Worm (Caenorhabditis elegans) whole organism, L3 larva: Measurements from ENCODE around the gene skat-1.

Experiments used
- aly-2 ChIP-seq: fragments of 150-350 bp; optimal IDR thresholded peaks from 2 replicates; lab custom pipeline; 2014; ENCODE audit warnings: missing biosample characterization, missing genetic modification characterization
- ceh-28 ChIP-seq: fragments of 150-350 bp; optimal IDR thresholded peaks from 2 replicates; lab custom pipeline; 2014; ENCODE audit warnings: missing biosample characterization, missing genetic modification reagents, missing genetic modification characterization
- ceh-82 ChIP-seq: fragments of 150-350 bp; optimal IDR thresholded peaks from 2 replicates; lab custom pipeline; 2014; ENCODE audit warnings: missing biosample characterization, missing genetic modification characterization
- egl-27 ChIP-seq: sonication (generic microtip); optimal IDR thresholded peaks from 4 replicates; lab custom pipeline; 2017; ENCODE audit warnings: missing biosample characterization, missing genetic modification reagents, missing genetic modification characterization
- egl-5 ChIP-seq: fragments of 150-350 bp; optimal IDR thresholded peaks from 2 replicates; lab custom pipeline; 2017; ENCODE audit warnings: missing biosample characterization, missing genetic modification reagents, missing genetic modification characterization, inconsistent platforms
- elt-1 ChIP-seq: fragments of 150-350 bp; optimal IDR thresholded peaks from 2 replicates; lab custom pipeline; 2014; ENCODE audit warnings: missing biosample characterization, missing genetic modification characterization
- elt-2 ChIP-seq: sonication (generic microtip); optimal IDR thresholded peaks from 2 replicates; lab custom pipeline; 2016; ENCODE audit warnings: missing genetic modification reagents, mild to moderate bottlenecking, missing genetic modification characterization, missing compliant biosample characterization
- eor-1 ChIP-seq, 2 experiments: fragments of 150-350 bp; optimal IDR thresholded peaks; 2 replicates each; lab custom pipeline; 2014 to 2018; ENCODE audit warnings: missing biosample characterization in 2 of 2, missing genetic modification characterization in 2 of 2
- fkh-2 ChIP-seq: fragments of 150-350 bp; optimal IDR thresholded peaks from 2 replicates; lab custom pipeline; 2014; ENCODE audit warnings: missing biosample characterization, missing genetic modification reagents, missing genetic modification characterization
- jun-1 ChIP-seq: fragments of 150-350 bp; optimal IDR thresholded peaks from 2 replicates; lab custom pipeline; 2014; ENCODE audit warnings: missing biosample characterization, missing genetic modification reagents, missing genetic modification characterization
- lin-15B ChIP-seq: fragments of 150-350 bp; optimal IDR thresholded peaks from 2 replicates; lab custom pipeline; 2014; ENCODE audit warnings: missing biosample characterization, missing genetic modification characterization
- lin-39 ChIP-seq: fragments of 150-350 bp; optimal IDR thresholded peaks from 2 replicates; lab custom pipeline; 2018; ENCODE audit warnings: missing biosample characterization, missing genetic modification reagents, missing genetic modification characterization
- lsy-12 ChIP-seq: sonication (generic microtip); optimal IDR thresholded peaks from 2 replicates; lab custom pipeline; 2016; ENCODE audit warnings: mild to moderate bottlenecking, missing genetic modification characterization, missing compliant biosample characterization
- mml-1 ChIP-seq: fragments of 150-350 bp; sonication (generic microtip); optimal IDR thresholded peaks from 3 replicates; lab custom pipeline; 2014; ENCODE audit warnings: missing biosample characterization, missing genetic modification characterization
- nfya-1 ChIP-seq: sonication (generic microtip); optimal IDR thresholded peaks from 2 replicates; lab custom pipeline; 2017; ENCODE audit warnings: missing genetic modification characterization, mild to moderate bottlenecking, missing compliant biosample characterization, antibody characterized with exemption, moderate library complexity; ENCODE audit not compliant: insufficient read depth
- nhr-11 ChIP-seq: fragments of 150-350 bp; optimal IDR thresholded peaks from 2 replicates; lab custom pipeline; 2014; ENCODE audit warnings: missing biosample characterization, missing genetic modification characterization
- nhr-12 ChIP-seq: fragments of 150-350 bp; optimal IDR thresholded peaks from 2 replicates; lab custom pipeline; 2014; ENCODE audit warnings: missing biosample characterization, missing genetic modification characterization
- nhr-23 ChIP-seq: fragments of 150-350 bp; optimal IDR thresholded peaks from 2 replicates; lab custom pipeline; 2014; ENCODE audit warnings: missing biosample characterization, missing genetic modification reagents, missing genetic modification characterization
- nhr-237 ChIP-seq: fragments of 150-350 bp; optimal IDR thresholded peaks from 2 replicates; lab custom pipeline; 2014; ENCODE audit warnings: missing biosample characterization, missing genetic modification characterization
- nhr-25 ChIP-seq: sonication (generic microtip); optimal IDR thresholded peaks from 2 replicates; lab custom pipeline; 2017; ENCODE audit warnings: missing biosample characterization, missing genetic modification characterization
- nhr-28 ChIP-seq: fragments of 150-350 bp; optimal IDR thresholded peaks from 2 replicates; lab custom pipeline; 2014; ENCODE audit warnings: missing biosample characterization, missing genetic modification characterization
- nhr-43 ChIP-seq: sonication (generic microtip); optimal IDR thresholded peaks from 2 replicates; lab custom pipeline; 2016; ENCODE audit warnings: mild to moderate bottlenecking, missing genetic modification characterization, missing compliant biosample characterization; ENCODE audit not compliant: poor library complexity, severe bottlenecking
- nhr-76 ChIP-seq: fragments of 150-350 bp; sonication (generic microtip); optimal IDR thresholded peaks from 5 replicates; lab custom pipeline; 2014; ENCODE audit warnings: missing biosample characterization, missing genetic modification characterization
- pha-4 ChIP-seq: fragments of 150-350 bp; optimal IDR thresholded peaks from 2 replicates; lab custom pipeline; 2014; ENCODE audit warnings: missing biosample characterization, missing genetic modification reagents, missing genetic modification characterization
- pqm-1 ChIP-seq: fragments of 150-350 bp; optimal IDR thresholded peaks from 2 replicates; lab custom pipeline; 2017; ENCODE audit warnings: missing biosample characterization, missing genetic modification characterization, inconsistent platforms
- sea-2 ChIP-seq: fragments of 150-350 bp; sonication (generic microtip); optimal IDR thresholded peaks from 4 replicates; lab custom pipeline; 2014; ENCODE audit warnings: missing biosample characterization, missing genetic modification reagents, missing genetic modification characterization
- skn-1 ChIP-seq: fragments of 150-350 bp; optimal IDR thresholded peaks from 2 replicates; lab custom pipeline; 2014; ENCODE audit warnings: missing biosample characterization, missing genetic modification characterization
- unc-39 ChIP-seq: sonication (generic microtip); optimal IDR thresholded peaks from 4 replicates; lab custom pipeline; 2017; ENCODE audit warnings: missing biosample characterization, missing genetic modification characterization
- unc-62 ChIP-seq: fragments of 150-350 bp; sonication (generic microtip); optimal IDR thresholded peaks from 4 replicates; lab custom pipeline; 2014; ENCODE audit warnings: missing biosample characterization, missing genetic modification reagents, missing genetic modification characterization
- zag-1 ChIP-seq: fragments of 150-350 bp; optimal IDR thresholded peaks from 2 replicates; lab custom pipeline; 2014; ENCODE audit warnings: missing biosample characterization, missing genetic modification characterization
- ztf-4 ChIP-seq: fragments of 150-350 bp; optimal IDR thresholded peaks from 2 replicates; lab custom pipeline; 2014; ENCODE audit warnings: missing biosample characterization, missing genetic modification characterization

Gene skat-1

ce11 chrIII:8996686-8997085 lies at the start of gene skat-1:
TSS of gene skat-1 (minus strand) at chrIII:8996786.
- TF ChIP-seq lsy-12 = no peak
- TF ChIP-seq nhr-237 (tag; lab: Kevin White, UChicago) = no peak
- TF ChIP-seq lin-15B (tag; lab: Kevin White, UChicago) = no peak
- TF ChIP-seq skn-1 (tag; lab: Kevin White, UChicago) = no peak
- no peak for TF ChIP-seq aly-2 (tag; lab: Kevin White, UChicago)
- no peak for TF ChIP-seq mml-1 (tag; lab: Kevin White, UChicago)
- no peak for TF ChIP-seq unc-62 (GFP tag; lab: Kevin White, UChicago)
- TF ChIP-seq elt-1 = no peak
- TF ChIP-seq pha-4 (tag; lab: Kevin White, UChicago) = no peak
- TF ChIP-seq sea-2 = no peak
- no peak for TF ChIP-seq egl-5
- TF ChIP-seq nhr-76 = no peak
- TF ChIP-seq egl-27 (tag; lab: Kevin White, UChicago) = no peak
- no peak for TF ChIP-seq pqm-1 (tag; lab: Kevin White, UChicago)
- TF ChIP-seq eor-1 (tag; optimal IDR thresholded peaks at IDR 0.05; lab: Kevin White, UChicago) = no peak
- no peak for TF ChIP-seq nhr-43 (tag; lab: Kevin White, UChicago)
- no peak for TF ChIP-seq nhr-25 (tag; lab: Kevin White, UChicago)
- no peak for TF ChIP-seq nhr-12 (tag; lab: Kevin White, UChicago)
- TF ChIP-seq fkh-2 (tag; lab: Kevin White, UChicago) = no peak
- no peak for TF ChIP-seq nhr-28 (tag; lab: Kevin White, UChicago)

- no peak for TF ChIP-seq nhr-28 (tag; lab: Kevin White, UChicago)
- no peak for TF ChIP-seq unc-39 (tag; lab: Kevin White, UChicago)
- TF ChIP-seq nhr-23 = no peak
- no peak for TF ChIP-seq elt-1
Observed at ce11 chrIII:9045838-9046237, 49.3 kb upstream of the skat-1 start, which contains the start of gene R107.2. TSS of gene R107.2 (minus strand) at chrIII:9045938.

ce11 chrIII:9043200-9043599 lies 46.6 kb upstream of the skat-1 start, which contains the start of gene nac-2:
TSS of gene nac-2 (minus strand) at chrIII:9043300.
- TF ChIP-seq ceh-28 (tag; lab: Kevin White, UChicago) = peak; percentile 0
- TF ChIP-seq nhr-28 (tag; lab: Kevin White, UChicago) = no peak

- TF ChIP-seq egl-5 = peak; percentile 17
- no peak for TF ChIP-seq zag-1 (tag; lab: Kevin White, UChicago)
Observed at ce11 chrIII:9037658-9038057, 41.1 kb upstream of the skat-1 start, which contains the start of gene R107.9. TSS of gene R107.9 (plus strand) at chrIII:9037958.

- TF ChIP-seq elt-2 (tag; lab: Kevin White, UChicago) (peak; percentile 89), nhr-11 (tag; lab: Kevin White, UChicago) (no peak), eor-1 (tag; optimal IDR thresholded peaks at IDR 0.05; lab: Kevin White, UChicago) (no peak), pqm-1 (tag; lab: Kevin White, UChicago) (peak; percentile 62), ceh-82 (tag; lab: Kevin White, UChicago) (no peak)
- TF ChIP-seq, all 47 proteins: peak for 2
Observed at ce11 chrIII:9035037-9035436, 38.5 kb upstream of the skat-1 start.

- TF ChIP-seq elt-2 (tag; lab: Kevin White, UChicago) (peak; percentile 57), nhr-23 (no peak), lin-39 (tag; lab: Kevin White, UChicago) (no peak), pqm-1 (tag; lab: Kevin White, UChicago) (no peak), nhr-28 (tag; lab: Kevin White, UChicago) (no peak), pha-4 (tag; lab: Kevin White, UChicago) (peak; percentile 10), ztf-4 (no peak), jun-1 (peak; percentile 51)
Observed at ce11 chrIII:9034133-9034532, 37.5 kb upstream of the skat-1 start.

- TF ChIP-seq elt-2 (tag; lab: Kevin White, UChicago) (peak; percentile 60), nhr-76 (no peak), nfya-1 (tag; lab: Kevin White, UChicago) (no peak), nhr-23 (no peak), skn-1 (tag; lab: Kevin White, UChicago) (no peak), zag-1 (tag; lab: Kevin White, UChicago) (no peak), pqm-1 (tag; lab: Kevin White, UChicago) (peak; percentile 11), fkh-2 (tag; lab: Kevin White, UChicago) (no peak)
- TF ChIP-seq, all 47 proteins: peak for 2
Observed at ce11 chrIII:9030818-9031217, 34.2 kb upstream of the skat-1 start.
